Fruit fly (Drosophila melanogaster): ENCODE data around the gene mbf1.

mbf1 gene

dm6 chr3L:16580049-16580448, 5.8 kb downstream of the mbf1 start, which contains the start of gene nxf2:
TSS of gene nxf2 (minus strand) at chr3L:16580306.
- TF ChIP-seq CTCF (optimal IDR thresholded peaks at IDR 0.05) (no peak), CG8478 (optimal IDR thresholded peaks at IDR 0.05) (no peak)

dm6 chr3L:16581201-16581705, 7.0 kb downstream of the mbf1 start, which contains the start of gene Smn:
TSS of gene Smn (minus strand) at chr3L:16581547.
- TF ChIP-seq CTCF (optimal IDR thresholded peaks at IDR 0.05) (no peak), CG8478 (optimal IDR thresholded peaks at IDR 0.05) (no peak)

- TF ChIP-seq CG8478 (optimal IDR thresholded peaks at IDR 0.05): no peak
- TF ChIP-seq CTCF (optimal IDR thresholded peaks at IDR 0.05): no peak
These were observed 8.6 kb downstream of the mbf1 start, which contains the start of gene Rpn12 for dm6 chr3L:16582678-16583315. TSS of gene Rpn12 (plus strand) at chr3L:16583028.

- peak in 1 of 2 experiments; percentile 44 for TF ChIP-seq CTCF (optimal IDR thresholded peaks at IDR 0.05)
- no peak for TF ChIP-seq CG8478 (optimal IDR thresholded peaks at IDR 0.05)
These were observed 9.9 kb downstream of the mbf1 start, which contains the start of gene UQCR-C2 for dm6 chr3L:16584074-16584578. TSS of gene UQCR-C2 (plus strand) at chr3L:16584124.

- TF ChIP-seq CTCF (optimal IDR thresholded peaks at IDR 0.05): no peak
- no peak for TF ChIP-seq CG8478 (optimal IDR thresholded peaks at IDR 0.05)
These were observed 12.8 kb downstream of the mbf1 start, which contains the start of the genes Syx8 and CG32163 for dm6 chr3L:16586989-16587388. TSS of gene Syx8 (minus strand) at chr3L:16587057. TSS of gene CG32163 (plus strand) at chr3L:16587157.

- TF ChIP-seq CTCF (optimal IDR thresholded peaks at IDR 0.05): peak in 1 of 2 experiments; percentile 31
- no peak for TF ChIP-seq CG8478 (optimal IDR thresholded peaks at IDR 0.05)
These were observed 13.9 kb downstream of the mbf1 start for dm6 chr3L:16587994-16588622.

- no peak for TF ChIP-seq CTCF (optimal IDR thresholded peaks at IDR 0.05)
- TF ChIP-seq CG8478 (optimal IDR thresholded peaks at IDR 0.05): no peak
These were observed 16.6 kb downstream of the mbf1 start, which contains the start of gene tra for dm6 chr3L:16590860-16591259. TSS of gene tra (minus strand) at chr3L:16591050.

dm6 chr3L:16594922-16595518, 20.8 kb downstream of the mbf1 start, which contains the start of the genes spd-2 and Apl:
TSS of gene spd-2 (minus strand) at chr3L:16595014.
TSS of gene Apl (plus strand) at chr3L:16595181.
- no peak for TF ChIP-seq CG8478 (optimal IDR thresholded peaks at IDR 0.05)
- no peak for TF ChIP-seq CTCF (optimal IDR thresholded peaks at IDR 0.05)

dm6 chr3L:16602736-16603144, 28.5 kb downstream of the mbf1 start, which contains the start of gene Arts:
TSS of gene Arts (plus strand) at chr3L:16602851.
- TF ChIP-seq CG8478 (optimal IDR thresholded peaks at IDR 0.05) (no peak), CTCF (optimal IDR thresholded peaks at IDR 0.05) (no peak)

- no peak for TF ChIP-seq CG8478 (optimal IDR thresholded peaks at IDR 0.05)
- no peak for TF ChIP-seq CTCF (optimal IDR thresholded peaks at IDR 0.05)
These were observed 34.9 kb downstream of the mbf1 start, which contains the start of gene CG4098 for dm6 chr3L:16609120-16609519. TSS of gene CG4098 (minus strand) at chr3L:16609347.

dm6 chr3L:16610201-16610600, 36.0 kb downstream of the mbf1 start, which contains the start of gene Prosbeta6:
TSS of gene Prosbeta6 (minus strand) at chr3L:16610418.
- TF ChIP-seq CTCF (optimal IDR thresholded peaks at IDR 0.05): peak in 1 of 2 experiments; percentile 5
- TF ChIP-seq CG8478 (optimal IDR thresholded peaks at IDR 0.05): no peak

dm6 chr3L:16612152-16612551, 37.9 kb downstream of the mbf1 start, which contains the start of gene CG4101:
TSS of gene CG4101 (plus strand) at chr3L:16612486.
- TF ChIP-seq CG8478 (optimal IDR thresholded peaks at IDR 0.05) (no peak), CTCF (optimal IDR thresholded peaks at IDR 0.05) (no peak)

- TF ChIP-seq CG8478 (optimal IDR thresholded peaks at IDR 0.05) (no peak), CTCF (optimal IDR thresholded peaks at IDR 0.05) (no peak)
These were observed 38.7 kb downstream of the mbf1 start for dm6 chr3L:16612972-16613371.

- TF ChIP-seq CTCF (optimal IDR thresholded peaks at IDR 0.05) (no peak), CG8478 (optimal IDR thresholded peaks at IDR 0.05) (no peak)
These were observed 41.0 kb downstream of the mbf1 start, which contains the start of gene Mo25 for dm6 chr3L:16615132-16615709. TSS of gene Mo25 (minus strand) at chr3L:16615472.
